Fruit fly (Drosophila melanogaster) whole organism, wandering third instar larva: ENCODE measurements around the gene bun.

Source experiments
- Abd-B ChIP-seq: fragments of >200 bp; optimal IDR thresholded peaks from 2 replicates; lab custom pipeline; 2017; ENCODE audit warnings: missing biosample characterization, missing genetic modification characterization
- CG9705 ChIP-seq: fragments of 200-800 bp; sonication (Bioruptor generic); optimal IDR thresholded peaks from 2 replicates; lab custom pipeline; 2018; ENCODE audit warnings: missing biosample characterization, mild to moderate bottlenecking, missing genetic modification characterization
- CrebA ChIP-seq: fragments of 200-800 bp; sonication (Bioruptor generic); optimal IDR thresholded peaks from 2 replicates; lab custom pipeline; 2016; ENCODE audit warnings: missing biosample characterization, mild to moderate bottlenecking, missing genetic modification characterization, borderline replicate concordance
- Dfd ChIP-seq: fragments of >200 bp; optimal IDR thresholded peaks from 2 replicates; lab custom pipeline; 2017; ENCODE audit warnings: missing biosample characterization, missing genetic modification characterization
- Dif ChIP-seq: fragments of 200-275, 200-300 bp; sonication (Bioruptor generic); optimal IDR thresholded peaks from 2 replicates; lab custom pipeline; 2018; ENCODE audit warnings: missing biosample characterization, missing genetic modification characterization; ENCODE audit not compliant: partially characterized antibody
- GATAd ChIP-seq: sonication (Bioruptor generic); optimal IDR thresholded peaks from 2 replicates; lab custom pipeline; 2016; ENCODE audit warnings: missing biosample characterization, missing genetic modification characterization
- HLH106 ChIP-seq: fragments of 200-800 bp; optimal IDR thresholded peaks from 3 replicates; lab custom pipeline; 2019; ENCODE audit warnings: missing biosample characterization, mild to moderate bottlenecking, missing genetic modification characterization, moderate library complexity
- Hnf4 ChIP-seq: fragments of 200-800 bp; sonication (Bioruptor generic); optimal IDR thresholded peaks from 2 replicates; lab custom pipeline; 2016; ENCODE audit warnings: missing biosample characterization, mild to moderate bottlenecking, missing genetic modification characterization
- Hr78 ChIP-seq: fragments of >200 bp; optimal IDR thresholded peaks from 2 replicates; lab custom pipeline; 2017; ENCODE audit warnings: missing biosample characterization, missing genetic modification characterization
- Hr83 ChIP-seq: fragments of 200-300 bp; sonication (Bioruptor generic); optimal IDR thresholded peaks from 2 replicates; lab custom pipeline; 2016; ENCODE audit warnings: missing biosample characterization, mild to moderate bottlenecking, missing genetic modification characterization, moderate library complexity; ENCODE audit not compliant: poor library complexity, severe bottlenecking
- Jra ChIP-seq: sonication (Bioruptor generic); optimal IDR thresholded peaks from 2 replicates; lab custom pipeline; 2016; ENCODE audit warnings: missing biosample characterization, missing genetic modification characterization
- Mio ChIP-seq: sonication (Bioruptor generic); optimal IDR thresholded peaks from 2 replicates; lab custom pipeline; 2016; ENCODE audit warnings: missing biosample characterization, missing genetic modification characterization
- Myc ChIP-seq: fragments of >200 bp; optimal IDR thresholded peaks from 2 replicates; lab custom pipeline; 2017
- N ChIP-seq: fragments of >200 bp; optimal IDR thresholded peaks from 2 replicates; lab custom pipeline; 2018; ENCODE audit warnings: missing biosample characterization, missing external identifiers, missing genetic modification characterization
- Rel ChIP-seq, 2 experiments: fragments of 200-800 bp; sonication (Bioruptor generic) in 1 of 2; optimal IDR thresholded peaks; 2 replicates in 1 of 2; 3 replicates in 1 of 2; lab custom pipeline; 2016 to 2019; ENCODE audit warnings: mild to moderate bottlenecking in 2 of 2, missing biosample characterization in 2 of 2, missing genetic modification characterization in 2 of 2, moderate library complexity in 1 of 2
- Sp1 ChIP-seq: fragments of 200-800 bp; sonication (Bioruptor generic); optimal IDR thresholded peaks from 3 replicates; lab custom pipeline; 2019; ENCODE audit warnings: missing biosample characterization, mild to moderate bottlenecking, missing genetic modification characterization, moderate library complexity
- Vsx2 ChIP-seq: fragments of 200-300, 225-300 bp; sonication (Bioruptor generic); optimal IDR thresholded peaks from 2 replicates; lab custom pipeline; 2018; ENCODE audit warnings: missing biosample characterization, missing genetic modification characterization; ENCODE audit not compliant: partially characterized antibody
- br ChIP-seq: fragments of 200-800 bp; sonication (Bioruptor generic); optimal IDR thresholded peaks from 2 replicates; lab custom pipeline; 2016; ENCODE audit warnings: missing biosample characterization, missing genetic modification characterization
- brk ChIP-seq: fragments of 200-800 bp; sonication (Bioruptor generic); optimal IDR thresholded peaks from 2 replicates; lab custom pipeline; 2016; ENCODE audit warnings: missing biosample characterization, mild to moderate bottlenecking, missing genetic modification characterization
- dl ChIP-seq, 2 experiments: fragments of 175-275, 200-275 bp in 1 of 2; fragments of 200-275 bp in 1 of 2; sonication (Bioruptor generic); optimal IDR thresholded peaks; lab custom pipeline; 2018; ENCODE audit warnings: mild to moderate bottlenecking in 2 of 2, missing biosample characterization in 2 of 2, missing genetic modification characterization in 2 of 2, moderate library complexity in 2 of 2; ENCODE audit not compliant: partially characterized antibody in 2 of 2, insufficient read depth in 1 of 2
- dmrt93B ChIP-seq: fragments of 200-800 bp; sonication (Bioruptor generic); optimal IDR thresholded peaks from 2 replicates; lab custom pipeline; 2018; ENCODE audit warnings: missing biosample characterization, mild to moderate bottlenecking, missing genetic modification characterization
- dsf ChIP-seq: sonication (Bioruptor generic); optimal IDR thresholded peaks from 2 replicates; lab custom pipeline; 2016; ENCODE audit warnings: missing biosample characterization, missing genetic modification characterization, borderline replicate concordance
- ey ChIP-seq: fragments of 200-800 bp; sonication (Bioruptor generic); optimal IDR thresholded peaks from 2 replicates; lab custom pipeline; 2016; ENCODE audit warnings: missing biosample characterization, missing genetic modification characterization
- foxo ChIP-seq, 2 experiments: fragments of 200-800 bp; sonication (Bioruptor generic); optimal IDR thresholded peaks; 2 replicates in 1 of 2; 3 replicates in 1 of 2; lab custom pipeline; 2016 to 2017; ENCODE audit warnings: missing biosample characterization in 2 of 2, missing genetic modification characterization in 2 of 2
- fru ChIP-seq: fragments of 200-800 bp; sonication (Bioruptor generic); optimal IDR thresholded peaks from 3 replicates; lab custom pipeline; 2016; ENCODE audit warnings: missing biosample characterization, mild to moderate bottlenecking, missing genetic modification characterization
- h ChIP-seq: fragments of 200-800 bp; sonication (Bioruptor generic); optimal IDR thresholded peaks from 3 replicates; lab custom pipeline; 2016; ENCODE audit warnings: missing biosample characterization, mild to moderate bottlenecking, missing genetic modification characterization
- jim ChIP-seq: fragments of 175-275, 200-325 bp; sonication (Bioruptor generic); optimal IDR thresholded peaks from 2 replicates; lab custom pipeline; 2016; ENCODE audit warnings: missing biosample characterization, mild to moderate bottlenecking, missing genetic modification characterization
- lola ChIP-seq: fragments of >200 bp; optimal IDR thresholded peaks from 2 replicates; lab custom pipeline; 2017; ENCODE audit warnings: missing biosample characterization, missing genetic modification characterization
- pan ChIP-seq: fragments of >200 bp; optimal IDR thresholded peaks from 2 replicates; lab custom pipeline; 2017
- psq ChIP-seq: fragments of 200-800 bp; sonication (Bioruptor generic); optimal IDR thresholded peaks from 3 replicates; lab custom pipeline; 2017; ENCODE audit warnings: missing biosample characterization, mild to moderate bottlenecking, missing genetic modification characterization, moderate library complexity
- rgr ChIP-seq: fragments of 200-800 bp; sonication (Bioruptor generic); optimal IDR thresholded peaks from 3 replicates; lab custom pipeline; 2016; ENCODE audit warnings: missing biosample characterization, mild to moderate bottlenecking, missing genetic modification characterization
- sage ChIP-seq: fragments of 200-800 bp; sonication (Bioruptor generic); optimal IDR thresholded peaks from 2 replicates; lab custom pipeline; 2016; ENCODE audit warnings: missing biosample characterization, mild to moderate bottlenecking, missing genetic modification characterization
- sv ChIP-seq: fragments of 200-800 bp; sonication (Bioruptor generic); optimal IDR thresholded peaks from 3 replicates; lab custom pipeline; 2016; ENCODE audit warnings: missing biosample characterization, missing genetic modification characterization
- tai ChIP-seq: sonication (Bioruptor generic); optimal IDR thresholded peaks from 2 replicates; lab custom pipeline; 2016; ENCODE audit warnings: missing biosample characterization, missing genetic modification characterization
- woc ChIP-seq: sonication (Bioruptor generic); optimal IDR thresholded peaks from 2 replicates; lab custom pipeline; 2016; ENCODE audit warnings: missing biosample characterization, mild to moderate bottlenecking, missing genetic modification characterization

Gene bun

dm6 chr2L:12502839-12503439 is 43.5 kb downstream of the bun start:
- TF ChIP-seq ey (GFP tag; lab: Kevin White, UChicago): no peak
- no peak for TF ChIP-seq woc (GFP tag; lab: Kevin White, UChicago)
- no peak for TF ChIP-seq dsf (GFP tag; lab: Kevin White, UChicago)
- no peak for TF ChIP-seq Hr83 (GFP tag; lab: Kevin White, UChicago)

- TF ChIP-seq woc (GFP tag; lab: Kevin White, UChicago) (no peak), Hr83 (GFP tag; lab: Kevin White, UChicago) (no peak), Dfd (GFP tag; lab: Kevin White, UChicago) (no peak), Hr78 (GFP tag; lab: Kevin White, UChicago) (no peak), foxo (GFP tag; optimal IDR thresholded peaks at IDR 0.05; lab: Kevin White, UChicago) (no peak), ey (GFP tag; lab: Kevin White, UChicago) (no peak), Jra (no peak), CG9705 (GFP tag; lab: Kevin White, UChicago) (no peak), Mio (GFP tag; lab: Kevin White, UChicago) (no peak), rgr (no peak), tai (GFP tag; lab: Kevin White, UChicago) (no peak), br (GFP tag; lab: Kevin White, UChicago) (no peak), dmrt93B (GFP tag; lab: Kevin White, UChicago) (no peak), dl (GFP tag; optimal IDR thresholded peaks at IDR 0.05; lab: Kevin White, UChicago; ENCODE audit: insufficient read depth in 1 of 2, partially characterized antibody in 2 of 2) (no peak), pan (no peak), sage (GFP tag; lab: Kevin White, UChicago) (no peak), GATAd (no peak), Hnf4 (GFP tag; lab: Kevin White, UChicago) (no peak), N (GFP tag; lab: Kevin White, UChicago) (no peak)
Measured at dm6 chr2L:12500405-12500804, 46.0 kb downstream of the bun start.

- TF ChIP-seq rgr (no peak), HLH106 (tag; lab: Kevin White, UChicago) (no peak), Jra (no peak), h (GFP tag; lab: Kevin White, UChicago) (no peak)
- TF ChIP-seq, all 38 proteins: peak for 0
Measured at dm6 chr2L:12499189-12499588, 47.2 kb downstream of the bun start.

- no peak for TF ChIP-seq GATAd
- TF ChIP-seq Sp1: no peak
- no peak for TF ChIP-seq rgr
- no peak for TF ChIP-seq fru (GFP tag; lab: Kevin White, UChicago)
- TF ChIP-seq Jra: no peak
- no peak for TF ChIP-seq CG9705 (GFP tag; lab: Kevin White, UChicago)
- TF ChIP-seq Rel (GFP tag; optimal IDR thresholded peaks at IDR 0.05; lab: Kevin White, UChicago): no peak
- TF ChIP-seq Rel (tag; optimal IDR thresholded peaks at IDR 0.05; lab: Kevin White, UChicago): no peak
Measured at dm6 chr2L:12498538-12498937, 47.9 kb downstream of the bun start.

DNA sequence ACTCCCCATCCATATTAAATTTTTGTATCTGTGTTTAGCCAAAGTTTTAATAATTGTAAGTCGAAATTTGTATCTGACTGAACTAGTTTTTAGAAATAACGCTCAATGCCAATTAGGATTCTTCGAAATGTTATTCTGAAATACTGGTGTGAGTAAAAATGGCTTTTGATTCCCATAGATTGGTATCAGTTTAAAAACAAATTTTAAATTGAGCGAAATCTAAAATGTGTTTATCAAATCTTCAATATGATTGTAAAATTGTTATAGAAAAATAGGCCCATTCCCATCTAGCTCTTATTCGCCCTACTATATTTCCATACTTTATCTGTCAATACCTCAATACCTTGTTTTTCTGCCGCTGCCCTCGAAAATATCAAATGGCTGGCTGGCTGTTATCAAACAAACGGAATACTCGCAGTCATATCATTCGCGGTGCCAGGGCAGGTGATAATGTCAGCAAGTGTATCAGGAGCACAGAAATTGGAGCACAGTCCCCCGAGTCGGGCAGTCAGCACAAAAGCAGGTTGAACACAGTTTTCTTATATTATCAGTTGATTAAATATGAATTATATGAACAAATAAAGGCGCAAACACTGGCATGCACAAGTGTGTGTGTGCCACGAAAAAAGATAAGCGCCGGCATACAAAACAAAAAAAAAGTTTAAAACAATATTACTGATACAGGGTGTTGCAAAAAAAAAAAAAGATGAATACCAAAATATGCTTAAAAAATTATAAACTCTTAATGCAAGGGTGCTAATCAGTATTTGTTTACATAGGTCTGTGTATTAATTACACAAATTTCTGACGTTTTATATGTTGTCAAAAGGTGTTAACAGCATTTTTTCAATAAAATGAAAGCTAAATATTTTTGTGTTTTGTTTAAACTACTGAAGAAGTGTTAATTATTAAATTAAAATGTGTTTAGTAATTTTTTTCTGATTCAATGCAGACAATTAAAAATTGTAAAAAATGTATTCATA is 48.8 kb downstream of the bun start, which contains the start of gene t-cup:
Gene t-cup (minus strand): TSS at position 51 of the 983 bp plus-strand sequence.
- TF ChIP-seq CrebA (GFP tag; lab: Kevin White, UChicago): peak; percentile 90
- TF ChIP-seq foxo (GFP tag; optimal IDR thresholded peaks at IDR 0.05; lab: Kevin White, UChicago): peak; percentile 79 to 82
- peak; percentile 88 for TF ChIP-seq Sp1
- peak; percentile 100 for TF ChIP-seq Hr83 (GFP tag; lab: Kevin White, UChicago)
- TF ChIP-seq Abd-B (GFP tag; lab: Kevin White, UChicago): no peak
- peak; percentile 66 for TF ChIP-seq ey (GFP tag; lab: Kevin White, UChicago)
- peak; percentile 87 for TF ChIP-seq psq (GFP tag; lab: Kevin White, UChicago)
- TF ChIP-seq Dif (GFP tag; lab: Kevin White, UChicago): peak; percentile 73
- peak; percentile 94 for TF ChIP-seq brk (GFP tag; lab: Kevin White, UChicago)
- peak; percentile 97 for TF ChIP-seq h (GFP tag; lab: Kevin White, UChicago)
- TF ChIP-seq dmrt93B (GFP tag; lab: Kevin White, UChicago): peak; percentile 66
- peak; percentile 95 for TF ChIP-seq Hnf4 (GFP tag; lab: Kevin White, UChicago)
- peak; percentile 95 for TF ChIP-seq br (GFP tag; lab: Kevin White, UChicago)
- TF ChIP-seq Myc (lab: Kevin White, UChicago): no peak
- no peak for TF ChIP-seq sv
- TF ChIP-seq lola (GFP tag; lab: Kevin White, UChicago): no peak
- peak; percentile 90 for TF ChIP-seq sage (GFP tag; lab: Kevin White, UChicago)
- peak; percentile 78 for TF ChIP-seq Vsx2
- TF ChIP-seq rgr: peak; percentile 95
- TF ChIP-seq pan: no peak
- TF ChIP-seq CG9705 (GFP tag; lab: Kevin White, UChicago): peak; percentile 85
- no peak for TF ChIP-seq N (GFP tag; lab: Kevin White, UChicago)
- peak; percentile 95 for TF ChIP-seq jim (GFP tag; lab: Kevin White, UChicago)
- peak; percentile 85 for TF ChIP-seq fru (GFP tag; lab: Kevin White, UChicago)
- TF ChIP-seq HLH106 (tag; lab: Kevin White, UChicago): peak; percentile 73
- TF ChIP-seq GATAd: peak; percentile 86
- no peak for TF ChIP-seq Dfd (GFP tag; lab: Kevin White, UChicago)
- no peak for TF ChIP-seq Hr78 (GFP tag; lab: Kevin White, UChicago)
